Fruit fly (Drosophila melanogaster): ENCODE measurements around the gene Acsf2.

The Acsf2 gene

dm6 chr2L:5300237-5300668 lies 41.8 kb downstream of the Acsf2 start (continued):
- no peak for TF ChIP-seq tx (GFP tag; optimal IDR thresholded peaks at IDR 0.05)
- peak; percentile 21 for TF ChIP-seq kni (GFP tag; optimal IDR thresholded peaks at IDR 0.05)
- no peak for TF ChIP-seq tup (GFP tag; optimal IDR thresholded peaks at IDR 0.05)
- peak; percentile 80 for TF ChIP-seq sr (GFP tag; IDR thresholded peaks at IDR 0.05)
- no peak for TF ChIP-seq CG18619 (GFP tag; optimal IDR thresholded peaks at IDR 0.05)
- no peak for TF ChIP-seq Elba2 (GFP tag; optimal IDR thresholded peaks at IDR 0.05)
- no peak for TF ChIP-seq seq (GFP tag; IDR thresholded peaks at IDR 0.05)
- TF ChIP-seq vvl (GFP tag; IDR thresholded peaks at IDR 0.05) = peak; percentile 28; the same call in 1 of the 2 replicates
- no peak for TF ChIP-seq CG10147 (GFP tag; optimal IDR thresholded peaks at IDR 0.05)
- no peak for TF ChIP-seq esg (GFP tag; conservative IDR thresholded peaks at IDR 0.05)
- TF ChIP-seq CG5180 (GFP tag; optimal IDR thresholded peaks at IDR 0.05) = peak; percentile 87
- TF ChIP-seq CG12236 (GFP tag; optimal IDR thresholded peaks at IDR 0.05) = no peak
- no peak for TF ChIP-seq Hmr (GFP tag; optimal IDR thresholded peaks at IDR 0.05)
- TF ChIP-seq aop (GFP tag; IDR thresholded peaks at IDR 0.05) = no peak; the same call in 1 of the 2 replicates
- TF ChIP-seq CG8089 (GFP tag; optimal IDR thresholded peaks at IDR 0.05) = no peak
- TF ChIP-seq CrebB (tag; optimal IDR thresholded peaks at IDR 0.05) = no peak
- TF ChIP-seq ara (GFP tag; IDR thresholded peaks at IDR 0.05) = 0 out of 2 replicates have a peak, but pooled peaks have one; percentile 8
- TF ChIP-seq CG10431 (GFP tag; optimal IDR thresholded peaks at IDR 0.05) = no peak
- TF ChIP-seq pan (optimal IDR thresholded peaks at IDR 0.05) = no peak
- TF ChIP-seq pan (GFP tag; optimal IDR thresholded peaks at IDR 0.05 in 1 of 2, IDR thresholded peaks at IDR 0.05 in 1 of 2) = peak in 1 of 2 experiments; percentile 19
- no peak for TF ChIP-seq tap (tag; optimal IDR thresholded peaks at IDR 0.05)
- TF ChIP-seq Atf-2 (GFP tag; optimal IDR thresholded peaks at IDR 0.05) = no peak
- TF ChIP-seq klu (GFP tag; IDR thresholded peaks at IDR 0.05) = no peak
- no peak for TF ChIP-seq CG32532 (GFP tag; IDR thresholded peaks at IDR 0.05)
- TF ChIP-seq CG12769 (tag; optimal IDR thresholded peaks at IDR 0.05) = peak; percentile 8
- TF ChIP-seq so (GFP tag; IDR thresholded peaks at IDR 0.05) = 0 out of 3 replicates have a peak, but pooled peaks have one; percentile 15
- peak; percentile 48 for TF ChIP-seq cg (GFP tag; optimal IDR thresholded peaks at IDR 0.05)
- TF ChIP-seq CG13775 (GFP tag; optimal IDR thresholded peaks at IDR 0.05) = no peak
- no peak for TF ChIP-seq fd64A (GFP tag; optimal IDR thresholded peaks at IDR 0.05)
- no peak for TF ChIP-seq CG1647 (GFP tag; optimal IDR thresholded peaks at IDR 0.05)
- no peak for TF ChIP-seq CG13287 (GFP tag; IDR thresholded peaks at IDR 0.05; ENCODE audit: partially characterized antibody)
- TF ChIP-seq CG8765 (GFP tag; IDR thresholded peaks at IDR 0.05) = no peak
- 0 out of 3 replicates have a peak, but pooled peaks have one; percentile 18 for TF ChIP-seq CG6175 (GFP tag; IDR thresholded peaks at IDR 0.05)
- TF ChIP-seq gfzf (GFP tag; optimal IDR thresholded peaks at IDR 0.05) = no peak
- TF ChIP-seq sim (GFP tag; IDR thresholded peaks at IDR 0.05) = no peak
- TF ChIP-seq nom (GFP tag; optimal IDR thresholded peaks at IDR 0.05) = no peak
- TF ChIP-seq D19A (tag; optimal IDR thresholded peaks at IDR 0.05) = no peak
- TF ChIP-seq repo (GFP tag; optimal IDR thresholded peaks at IDR 0.05) = no peak
- no peak for TF ChIP-seq nau (GFP tag; optimal IDR thresholded peaks at IDR 0.05)
- TF ChIP-seq CG31365 (tag; optimal IDR thresholded peaks at IDR 0.05) = no peak
- 0 out of 2 replicates have a peak, but pooled peaks have one; percentile 36 for TF ChIP-seq CG6689 (GFP tag; IDR thresholded peaks at IDR 0.05)
- TF ChIP-seq CG17186 (GFP tag; optimal IDR thresholded peaks at IDR 0.05) = no peak
- no peak for TF ChIP-seq gro (GFP tag; optimal IDR thresholded peaks at IDR 0.05)
- TF ChIP-seq CG4854 (GFP tag; optimal IDR thresholded peaks at IDR 0.05) = no peak
- TF ChIP-seq corto (GFP tag; optimal IDR thresholded peaks at IDR 0.05) = no peak
- TF ChIP-seq CG11696 (GFP tag; IDR thresholded peaks at IDR 0.05) = no peak
- TF ChIP-seq zen2 (GFP tag; IDR thresholded peaks at IDR 0.05; ENCODE audit: partially characterized antibody) = no peak
- TF ChIP-seq Med (GFP tag) = peak; percentile 13
- no peak for TF ChIP-seq CG10565 (GFP tag; optimal IDR thresholded peaks at IDR 0.05)
- no peak for TF ChIP-seq schlank (tag; optimal IDR thresholded peaks at IDR 0.05)
- TF ChIP-seq chinmo (GFP tag; IDR thresholded peaks at IDR 0.05; ENCODE audit: partially characterized antibody) = 0 out of 4 replicates have a peak, but pooled peaks have one; percentile 53

All from whole organism, embryonic.